Worm (Caenorhabditis elegans) whole organism, L2 larva: ENCODE measurements around the gene E01G4.5.

ENCODE experiments used
- C34F6.9 ChIP-seq: fragments of 150-350 bp; optimal IDR thresholded peaks from 2 replicates; lab custom pipeline; 2014; ENCODE audit warnings: missing biosample characterization, missing genetic modification characterization
- F13H6.1 ChIP-seq: sonication (generic microtip); optimal IDR thresholded peaks from 2 replicates; lab custom pipeline; 2016; ENCODE audit warnings: missing genetic modification characterization, missing compliant biosample characterization
- ZK546.5 ChIP-seq: sonication (generic microtip); optimal IDR thresholded peaks from 2 replicates; lab custom pipeline; 2017; ENCODE audit warnings: missing biosample characterization, missing genetic modification characterization
- aly-2 ChIP-seq: fragments of 150-350 bp; optimal IDR thresholded peaks from 2 replicates; lab custom pipeline; 2014; ENCODE audit warnings: missing biosample characterization, missing genetic modification characterization
- ama-1 ChIP-seq: fragments of 150-350 bp; optimal IDR thresholded peaks from 2 replicates; lab custom pipeline; 2018; ENCODE audit warnings: inconsistent platforms
- blmp-1 ChIP-seq: sonication (generic microtip); optimal IDR thresholded peaks from 2 replicates; lab custom pipeline; 2017; ENCODE audit warnings: missing genetic modification characterization, mild to moderate bottlenecking, missing compliant biosample characterization, antibody characterized with exemption, moderate library complexity; ENCODE audit not compliant: insufficient read depth
- ceh-16 ChIP-seq: fragments of 150-350 bp; optimal IDR thresholded peaks from 2 replicates; lab custom pipeline; 2014; ENCODE audit warnings: missing biosample characterization, missing genetic modification characterization
- crh-2 ChIP-seq: sonication (generic microtip); optimal IDR thresholded peaks from 2 replicates; lab custom pipeline; 2017; ENCODE audit warnings: missing biosample characterization, missing genetic modification characterization
- dmd-4 ChIP-seq: sonication (generic microtip); optimal IDR thresholded peaks from 2 replicates; lab custom pipeline; 2017; ENCODE audit warnings: missing biosample characterization, missing genetic modification characterization
- egl-27 ChIP-seq: sonication (generic microtip); optimal IDR thresholded peaks from 3 replicates; lab custom pipeline; 2017; ENCODE audit warnings: missing biosample characterization, missing genetic modification reagents, missing genetic modification characterization
- elt-3 ChIP-seq: sonication (generic microtip); optimal IDR thresholded peaks from 2 replicates; lab custom pipeline; 2017; ENCODE audit warnings: missing biosample characterization, missing genetic modification characterization
- gmeb-1 ChIP-seq: fragments of 150-350 bp; optimal IDR thresholded peaks from 2 replicates; lab custom pipeline; 2014; ENCODE audit warnings: missing biosample characterization, missing genetic modification characterization
- lin-11 ChIP-seq: fragments of 150-350 bp; sonication (generic microtip); optimal IDR thresholded peaks from 2 replicates; lab custom pipeline; 2014; ENCODE audit warnings: missing biosample characterization, missing genetic modification characterization, inconsistent platforms, mixed read lengths
- lin-13 ChIP-seq: fragments of 150-350 bp; optimal IDR thresholded peaks from 2 replicates; lab custom pipeline; 2014; ENCODE audit warnings: missing biosample characterization, missing genetic modification reagents, missing genetic modification characterization
- lin-39 ChIP-seq: fragments of 150-350 bp; optimal IDR thresholded peaks from 2 replicates; lab custom pipeline; 2014; ENCODE audit warnings: missing biosample characterization, missing genetic modification reagents, missing genetic modification characterization
- lsy-2 ChIP-seq, 2 experiments: fragments of 150-350 bp in 1 of 2; sonication (generic microtip) in 1 of 2; optimal IDR thresholded peaks; 2 replicates each; lab custom pipeline; 2014 to 2017; ENCODE audit warnings: missing biosample characterization in 2 of 2, missing genetic modification characterization in 2 of 2
- mdl-1 ChIP-seq, 2 experiments: fragments of 150-350 bp in 1 of 2; sonication (generic microtip) in 1 of 2; optimal IDR thresholded peaks; 2 replicates each; lab custom pipeline; 2017; ENCODE audit warnings: missing biosample characterization in 2 of 2, missing genetic modification characterization in 2 of 2
- nhr-11 ChIP-seq: fragments of 150-350 bp; optimal IDR thresholded peaks from 2 replicates; lab custom pipeline; 2014; ENCODE audit warnings: missing biosample characterization, missing genetic modification characterization
- nhr-12 ChIP-seq: fragments of 150-350 bp; optimal IDR thresholded peaks from 2 replicates; lab custom pipeline; 2014; ENCODE audit warnings: missing biosample characterization, missing genetic modification characterization
- nhr-129 ChIP-seq: fragments of 150-350 bp; optimal IDR thresholded peaks from 2 replicates; lab custom pipeline; 2014; ENCODE audit warnings: missing biosample characterization, missing genetic modification characterization
- nhr-21 ChIP-seq: fragments of 150-350 bp; optimal IDR thresholded peaks from 2 replicates; lab custom pipeline; 2014; ENCODE audit warnings: missing biosample characterization, missing genetic modification characterization
- nhr-237 ChIP-seq: fragments of 150-350 bp; optimal IDR thresholded peaks from 2 replicates; lab custom pipeline; 2014; ENCODE audit warnings: missing biosample characterization, missing genetic modification characterization
- nhr-25 ChIP-seq: fragments of 150-350 bp; sonication (generic microtip); optimal IDR thresholded peaks from 3 replicates; lab custom pipeline; 2014; ENCODE audit warnings: missing biosample characterization, missing genetic modification characterization
- nhr-6 ChIP-seq: fragments of 150-350 bp; optimal IDR thresholded peaks from 2 replicates; lab custom pipeline; 2014; ENCODE audit warnings: missing biosample characterization, missing genetic modification characterization
- skn-1 ChIP-seq: sonication (generic microtip); optimal IDR thresholded peaks from 2 replicates; lab custom pipeline; 2017; ENCODE audit warnings: missing biosample characterization, missing genetic modification characterization
- sma-3 ChIP-seq: sonication (generic microtip); optimal IDR thresholded peaks from 2 replicates; lab custom pipeline; 2016; ENCODE audit warnings: missing genetic modification reagents, missing genetic modification characterization, missing compliant biosample characterization
- sma-9 ChIP-seq, 2 experiments: fragments of 150-350 bp in 1 of 2; sonication (generic microtip) in 1 of 2; optimal IDR thresholded peaks; 2 replicates each; lab custom pipeline; 2014 to 2016; ENCODE audit warnings: missing genetic modification characterization in 2 of 2, mild to moderate bottlenecking in 1 of 2, missing biosample characterization in 1 of 2, missing compliant biosample characterization in 1 of 2, missing genetic modification reagents in 1 of 2, moderate library complexity in 1 of 2
- snpc-4 ChIP-seq: fragments of 150-350 bp; optimal IDR thresholded peaks from 2 replicates; lab custom pipeline; 2014; ENCODE audit warnings: missing biosample characterization, missing genetic modification characterization
- unc-55 ChIP-seq: fragments of 150-350 bp; sonication (generic microtip); optimal IDR thresholded peaks from 3 replicates; lab custom pipeline; 2014; ENCODE audit warnings: missing biosample characterization, missing genetic modification reagents, missing genetic modification characterization
- zag-1 ChIP-seq: fragments of 150-350 bp; optimal IDR thresholded peaks from 2 replicates; lab custom pipeline; 2014; ENCODE audit warnings: missing biosample characterization, missing genetic modification characterization
- ztf-1 ChIP-seq: fragments of 200-800 bp; sonication (Bioruptor generic); conservative IDR thresholded peaks from 2 replicates; pipeline ENCODE4 v1.3.6; 2022; ENCODE audit warnings: missing genetic modification characterization, missing compliant biosample characterization
- ztf-11 ChIP-seq: sonication (generic microtip); optimal IDR thresholded peaks from 2 replicates; lab custom pipeline; 2017; ENCODE audit warnings: missing biosample characterization, missing genetic modification characterization

Gene E01G4.5

ce11 chrII:13470655-13471054, 1.5 kb upstream of the E01G4.5 start:
- TF ChIP-seq ztf-1 (no peak), unc-55 (GFP tag; lab: Kevin White, UChicago) (no peak), lin-39 (tag; lab: Kevin White, UChicago) (no peak), crh-2 (tag; lab: Kevin White, UChicago) (no peak)
- TF ChIP-seq, all 48 proteins: peak for 0

ce11 chrII:13477230-13477629, 5.0 kb downstream of the E01G4.5 start:
- TF ChIP-seq C34F6.9 (tag; lab: Kevin White, UChicago) (peak; percentile 73), egl-27 (tag; lab: Kevin White, UChicago) (no peak), crh-2 (tag; lab: Kevin White, UChicago) (peak; percentile 48), elt-3 (tag; lab: Kevin White, UChicago) (no peak), sma-3 (GFP tag; lab: Kevin White, UChicago) (peak; percentile 44), lin-13 (GFP tag; lab: Kevin White, UChicago) (peak; percentile 29), gmeb-1 (tag; lab: Kevin White, UChicago) (peak; percentile 77), sma-9 (GFP tag; optimal IDR thresholded peaks at IDR 0.05; lab: Kevin White, UChicago) (peak; percentile 29), sma-9 (tag; optimal IDR thresholded peaks at IDR 0.05; lab: Kevin White, UChicago) (no peak), mdl-1 (tag; optimal IDR thresholded peaks at IDR 0.05; lab: Kevin White, UChicago) (no peak), F13H6.1 (tag; lab: Kevin White, UChicago) (peak; percentile 16), unc-55 (GFP tag; lab: Kevin White, UChicago) (peak; percentile 73), ama-1 (lab: Kevin White, UChicago) (peak; percentile 5), nhr-21 (tag; lab: Kevin White, UChicago) (peak; percentile 2), nhr-11 (no peak), lsy-2 (tag; optimal IDR thresholded peaks at IDR 0.05; lab: Kevin White, UChicago) (peak; percentile 46 to 71), nhr-25 (peak; percentile 2), nhr-129 (peak; percentile 24)

- TF ChIP-seq ztf-11 (tag; lab: Kevin White, UChicago) (no peak), nhr-237 (no peak), nhr-12 (tag; lab: Kevin White, UChicago) (no peak), nhr-6 (no peak), zag-1 (tag; lab: Kevin White, UChicago) (no peak), sma-3 (GFP tag; lab: Kevin White, UChicago) (no peak), C34F6.9 (tag; lab: Kevin White, UChicago) (no peak), ceh-16 (tag; lab: Kevin White, UChicago) (no peak), nhr-129 (no peak), skn-1 (tag; lab: Kevin White, UChicago) (no peak), egl-27 (tag; lab: Kevin White, UChicago) (no peak), lin-11 (tag; lab: Kevin White, UChicago) (no peak), ZK546.5 (tag; lab: Kevin White, UChicago) (no peak), dmd-4 (tag; lab: Kevin White, UChicago) (no peak)
- TF ChIP-seq, all 48 proteins: peak for 0
Measured at ce11 chrII:13479424-13479823, 7.2 kb downstream of the E01G4.5 start.

- TF ChIP-seq lin-39 (tag; lab: Kevin White, UChicago) (no peak), elt-3 (tag; lab: Kevin White, UChicago) (no peak), nhr-237 (no peak)
- TF ChIP-seq, all 48 proteins: peak for 0
Measured at ce11 chrII:13481781-13482455, 9.7 kb downstream of the E01G4.5 start, which contains the start of gene E01G4.6. TSS of gene E01G4.6 (plus strand) at chrII:13482405.

- TF ChIP-seq snpc-4 (tag; lab: Kevin White, UChicago): no peak
- no peak for TF ChIP-seq blmp-1 (tag; lab: Kevin White, UChicago)
- TF ChIP-seq aly-2 (tag; lab: Kevin White, UChicago): no peak
- TF ChIP-seq, all 48 proteins: peak for 0
Measured at ce11 chrII:13484108-13484507, 11.9 kb downstream of the E01G4.5 start.
